Worm (Caenorhabditis elegans) whole organism, L3 larva: Measurements from ENCODE around the gene nhr-17.

ENCODE experiments used
- R02D3.7 ChIP-seq: fragments of 150-350 bp; optimal IDR thresholded peaks from 2 replicates; lab custom pipeline; 2014; ENCODE audit warnings: missing biosample characterization, missing genetic modification characterization
- ZK546.5 ChIP-seq: sonication (generic microtip); optimal IDR thresholded peaks from 2 replicates; lab custom pipeline; 2017; ENCODE audit warnings: missing biosample characterization, missing genetic modification characterization
- aly-2 ChIP-seq: fragments of 150-350 bp; optimal IDR thresholded peaks from 2 replicates; lab custom pipeline; 2014; ENCODE audit warnings: missing biosample characterization, missing genetic modification characterization
- ama-1 ChIP-seq: fragments of 150-350 bp; optimal IDR thresholded peaks from 2 replicates; lab custom pipeline; 2018
- ceh-28 ChIP-seq: fragments of 150-350 bp; optimal IDR thresholded peaks from 2 replicates; lab custom pipeline; 2014; ENCODE audit warnings: missing biosample characterization, missing genetic modification reagents, missing genetic modification characterization
- ceh-9 ChIP-seq: sonication (generic microtip); optimal IDR thresholded peaks from 2 replicates; lab custom pipeline; 2018; ENCODE audit warnings: missing biosample characterization, missing genetic modification characterization
- daf-12 ChIP-seq: fragments of 150-350 bp; optimal IDR thresholded peaks from 2 replicates; lab custom pipeline; 2014; ENCODE audit warnings: missing biosample characterization, missing genetic modification reagents, missing genetic modification characterization
- egl-27 ChIP-seq: sonication (generic microtip); optimal IDR thresholded peaks from 4 replicates; lab custom pipeline; 2017; ENCODE audit warnings: missing biosample characterization, missing genetic modification reagents, missing genetic modification characterization
- egl-5 ChIP-seq: fragments of 150-350 bp; optimal IDR thresholded peaks from 2 replicates; lab custom pipeline; 2017; ENCODE audit warnings: missing biosample characterization, missing genetic modification reagents, missing genetic modification characterization, inconsistent platforms
- elt-1 ChIP-seq: fragments of 150-350 bp; optimal IDR thresholded peaks from 2 replicates; lab custom pipeline; 2014; ENCODE audit warnings: missing biosample characterization, missing genetic modification characterization
- elt-2 ChIP-seq: sonication (generic microtip); optimal IDR thresholded peaks from 2 replicates; lab custom pipeline; 2016; ENCODE audit warnings: missing genetic modification reagents, mild to moderate bottlenecking, missing genetic modification characterization, missing compliant biosample characterization
- elt-3 ChIP-seq, 3 experiments: fragments of 150-350 bp in 1 of 3; sonication (generic microtip) in 2 of 3; optimal IDR thresholded peaks; 2 replicates in 2 of 3; 4 replicates in 1 of 3; lab custom pipeline; 2014 to 2017; ENCODE audit warnings: missing biosample characterization in 3 of 3, missing genetic modification characterization in 3 of 3
- eor-1 ChIP-seq, 2 experiments: fragments of 150-350 bp; optimal IDR thresholded peaks; 2 replicates each; lab custom pipeline; 2014 to 2018; ENCODE audit warnings: missing biosample characterization in 2 of 2, missing genetic modification characterization in 2 of 2
- fkh-2 ChIP-seq: fragments of 150-350 bp; optimal IDR thresholded peaks from 2 replicates; lab custom pipeline; 2014; ENCODE audit warnings: missing biosample characterization, missing genetic modification reagents, missing genetic modification characterization
- fos-1 ChIP-seq: fragments of 150-350 bp; optimal IDR thresholded peaks from 2 replicates; lab custom pipeline; 2014; ENCODE audit warnings: missing biosample characterization, missing genetic modification characterization
- hmg-11 ChIP-seq: sonication (generic microtip); optimal IDR thresholded peaks from 2 replicates; lab custom pipeline; 2016; ENCODE audit warnings: missing genetic modification characterization, missing compliant biosample characterization
- jun-1 ChIP-seq: fragments of 150-350 bp; optimal IDR thresholded peaks from 2 replicates; lab custom pipeline; 2014; ENCODE audit warnings: missing biosample characterization, missing genetic modification reagents, missing genetic modification characterization
- lin-15B ChIP-seq: fragments of 150-350 bp; optimal IDR thresholded peaks from 2 replicates; lab custom pipeline; 2014; ENCODE audit warnings: missing biosample characterization, missing genetic modification characterization
- lin-39 ChIP-seq: fragments of 150-350 bp; optimal IDR thresholded peaks from 2 replicates; lab custom pipeline; 2018; ENCODE audit warnings: missing biosample characterization, missing genetic modification reagents, missing genetic modification characterization
- mdl-1 ChIP-seq: fragments of 150-350 bp; optimal IDR thresholded peaks from 2 replicates; lab custom pipeline; 2014; ENCODE audit warnings: missing biosample characterization, missing genetic modification characterization
- mml-1 ChIP-seq: fragments of 150-350 bp; sonication (generic microtip); optimal IDR thresholded peaks from 3 replicates; lab custom pipeline; 2014; ENCODE audit warnings: missing biosample characterization, missing genetic modification characterization
- nfya-1 ChIP-seq: sonication (generic microtip); optimal IDR thresholded peaks from 2 replicates; lab custom pipeline; 2017; ENCODE audit warnings: missing genetic modification characterization, mild to moderate bottlenecking, missing compliant biosample characterization, antibody characterized with exemption, moderate library complexity; ENCODE audit not compliant: insufficient read depth
- nhr-11 ChIP-seq: fragments of 150-350 bp; optimal IDR thresholded peaks from 2 replicates; lab custom pipeline; 2014; ENCODE audit warnings: missing biosample characterization, missing genetic modification characterization
- nhr-12 ChIP-seq: fragments of 150-350 bp; optimal IDR thresholded peaks from 2 replicates; lab custom pipeline; 2014; ENCODE audit warnings: missing biosample characterization, missing genetic modification characterization
- nhr-23 ChIP-seq: fragments of 150-350 bp; optimal IDR thresholded peaks from 2 replicates; lab custom pipeline; 2014; ENCODE audit warnings: missing biosample characterization, missing genetic modification reagents, missing genetic modification characterization
- nhr-237 ChIP-seq: fragments of 150-350 bp; optimal IDR thresholded peaks from 2 replicates; lab custom pipeline; 2014; ENCODE audit warnings: missing biosample characterization, missing genetic modification characterization
- nhr-25 ChIP-seq: sonication (generic microtip); optimal IDR thresholded peaks from 2 replicates; lab custom pipeline; 2017; ENCODE audit warnings: missing biosample characterization, missing genetic modification characterization
- nhr-28 ChIP-seq: fragments of 150-350 bp; optimal IDR thresholded peaks from 2 replicates; lab custom pipeline; 2014; ENCODE audit warnings: missing biosample characterization, missing genetic modification characterization
- nhr-67 ChIP-seq: fragments of 150-350 bp; optimal IDR thresholded peaks from 2 replicates; lab custom pipeline; 2014; ENCODE audit warnings: missing biosample characterization, missing genetic modification characterization
- pha-4 ChIP-seq: fragments of 150-350 bp; optimal IDR thresholded peaks from 2 replicates; lab custom pipeline; 2014; ENCODE audit warnings: missing biosample characterization, missing genetic modification reagents, missing genetic modification characterization
- sea-2 ChIP-seq: fragments of 150-350 bp; sonication (generic microtip); optimal IDR thresholded peaks from 4 replicates; lab custom pipeline; 2014; ENCODE audit warnings: missing biosample characterization, missing genetic modification reagents, missing genetic modification characterization
- skn-1 ChIP-seq: fragments of 150-350 bp; optimal IDR thresholded peaks from 2 replicates; lab custom pipeline; 2014; ENCODE audit warnings: missing biosample characterization, missing genetic modification characterization
- snpc-4 ChIP-seq: fragments of 150-350 bp; optimal IDR thresholded peaks from 2 replicates; lab custom pipeline; 2014; ENCODE audit warnings: missing biosample characterization, missing genetic modification characterization
- tbx-2 ChIP-seq: sonication (generic microtip); optimal IDR thresholded peaks from 2 replicates; lab custom pipeline; 2016; ENCODE audit warnings: mild to moderate bottlenecking, missing genetic modification characterization, missing compliant biosample characterization
- unc-62 ChIP-seq: fragments of 150-350 bp; sonication (generic microtip); optimal IDR thresholded peaks from 4 replicates; lab custom pipeline; 2014; ENCODE audit warnings: missing biosample characterization, missing genetic modification reagents, missing genetic modification characterization
- ztf-11 ChIP-seq: fragments of 150-350 bp; optimal IDR thresholded peaks from 2 replicates; lab custom pipeline; 2014; ENCODE audit warnings: missing biosample characterization, missing genetic modification characterization

The nhr-17 gene

ce11 chrX:12640961-12641360 lies 26.7 kb downstream of the nhr-17 start:
- TF ChIP-seq nhr-12 (tag; lab: Kevin White, UChicago) (no peak), nhr-28 (no peak), elt-1 (tag; lab: Kevin White, UChicago) (no peak), egl-5 (tag; lab: Kevin White, UChicago) (peak; percentile 89), lin-15B (tag; lab: Kevin White, UChicago) (no peak)

- TF ChIP-seq R02D3.7 (tag; lab: Kevin White, UChicago) (no peak), pha-4 (tag; lab: Kevin White, UChicago) (no peak), egl-5 (tag; lab: Kevin White, UChicago) (no peak), daf-12 (tag; lab: Kevin White, UChicago) (no peak), fos-1 (tag; lab: Kevin White, UChicago) (no peak), lin-39 (tag; lab: Kevin White, UChicago) (no peak), ceh-9 (tag; lab: Kevin White, UChicago) (no peak), egl-27 (no peak), unc-62 (GFP tag; lab: Kevin White, UChicago) (no peak), elt-2 (tag; lab: Kevin White, UChicago) (no peak), nhr-11 (tag; lab: Kevin White, UChicago) (no peak), fkh-2 (no peak), nhr-25 (tag; lab: Kevin White, UChicago) (no peak), ZK546.5 (tag; lab: Kevin White, UChicago) (no peak), mml-1 (tag; lab: Kevin White, UChicago) (no peak), sea-2 (GFP tag; lab: Kevin White, UChicago) (no peak), aly-2 (tag; lab: Kevin White, UChicago) (no peak), ztf-11 (tag; lab: Kevin White, UChicago) (no peak)
- TF ChIP-seq, all 47 proteins: peak for 0
Observed at ce11 chrX:12640459-12640858, 27.2 kb downstream of the nhr-17 start, which contains the start of gene R09A8.5. R09A8.5 (minus strand) TSS chrX:12640559.

ce11 chrX:12637978-12638377 lies 29.7 kb downstream of the nhr-17 start:
- TF ChIP-seq hmg-11 (no peak), mml-1 (tag; lab: Kevin White, UChicago) (no peak), eor-1 (tag; optimal IDR thresholded peaks at IDR 0.05; lab: Kevin White, UChicago) (no peak), fkh-2 (no peak), ceh-28 (tag; lab: Kevin White, UChicago) (no peak), nhr-25 (tag; lab: Kevin White, UChicago) (no peak), lin-39 (tag; lab: Kevin White, UChicago) (no peak), aly-2 (tag; lab: Kevin White, UChicago) (no peak), jun-1 (tag; lab: Kevin White, UChicago) (no peak), sea-2 (GFP tag; lab: Kevin White, UChicago) (no peak), mdl-1 (tag; lab: Kevin White, UChicago) (no peak), snpc-4 (no peak), ceh-9 (tag; lab: Kevin White, UChicago) (no peak), nhr-67 (no peak), nhr-237 (no peak), skn-1 (tag; lab: Kevin White, UChicago) (no peak), unc-62 (GFP tag; lab: Kevin White, UChicago) (no peak), tbx-2 (tag; lab: Kevin White, UChicago) (no peak), fos-1 (tag; lab: Kevin White, UChicago) (no peak), nfya-1 (tag; lab: Kevin White, UChicago) (no peak)

ce11 chrX:12636242-12636641 lies 31.4 kb downstream of the nhr-17 start:
- no peak for TF ChIP-seq ceh-9 (tag; lab: Kevin White, UChicago)
- TF ChIP-seq nhr-28, result no peak
- TF ChIP-seq mml-1 (tag; lab: Kevin White, UChicago), result no peak
- TF ChIP-seq elt-3 (tag; optimal IDR thresholded peaks at IDR 0.05; lab: Kevin White, UChicago), result no peak
- no peak for TF ChIP-seq ama-1
- TF ChIP-seq hmg-11, result no peak
- TF ChIP-seq nhr-23, result no peak
- TF ChIP-seq, all 47 proteins: peak for 0
